Worm (Caenorhabditis elegans): ENCODE measurements around the gene F26F2.1.
A peak's percentile ranks its signal among the peaks of the same experiment; 100 is the strongest.
"Not testable (repeated sequence)": the region's sequence is repeated elsewhere in the genome, so short reads cannot be mapped to it uniquely, and the experiment has no call there.

The F26F2.1 gene

ce11 chrV:20594746-20595145 lies 33.1 kb upstream of the F26F2.1 start, which contains the start of gene F26F2.10:
Gene F26F2.10, minus strand, starts transcription at chrV:20594846.
- TF ChIP-seq ref-1 (GFP tag; conservative IDR thresholded peaks at IDR 0.05) (no peak), ztf-29 (GFP tag; IDR thresholded peaks at IDR 0.05) (no peak), cog-1 (tag; optimal IDR thresholded peaks at IDR 0.05) (no peak), flt-1 (GFP tag; IDR thresholded peaks at IDR 0.05) (no peak), ztf-23 (GFP tag; IDR thresholded peaks at IDR 0.05) (no peak), T22C8.4 (GFP tag; IDR thresholded peaks at IDR 0.05) (no peak), tab-1 (GFP tag; IDR thresholded peaks at IDR 0.05) (no peak), med-1 (GFP tag; optimal IDR thresholded peaks at IDR 0.05; ENCODE audit: insufficient read depth) (no peak), klf-2 (GFP tag; conservative IDR thresholded peaks at IDR 0.05) (no peak)

ce11 chrV:20580511-20581040 lies 18.9 kb upstream of the F26F2.1 start, which contains the start of gene F26F2.7:
Gene F26F2.7, plus strand, starts transcription at chrV:20580990.
- TF ChIP-seq cog-1 (tag; optimal IDR thresholded peaks at IDR 0.05) = peak; percentile 81
- TF ChIP-seq klf-2 (GFP tag; conservative IDR thresholded peaks at IDR 0.05) = no peak
- no peak for TF ChIP-seq T22C8.4 (GFP tag; IDR thresholded peaks at IDR 0.05)
- TF ChIP-seq ref-1 (GFP tag; conservative IDR thresholded peaks at IDR 0.05) = no peak
- TF ChIP-seq ztf-23 (GFP tag; IDR thresholded peaks at IDR 0.05) = peak; percentile 56; the same call in 1 of the 2 replicates
- TF ChIP-seq flt-1 (GFP tag; IDR thresholded peaks at IDR 0.05) = 0 out of 2 replicates have a peak, but pooled peaks have one; percentile 50
- TF ChIP-seq ztf-29 (GFP tag; IDR thresholded peaks at IDR 0.05) = no peak
- TF ChIP-seq med-1 (GFP tag; optimal IDR thresholded peaks at IDR 0.05; ENCODE audit: insufficient read depth) = no peak
- TF ChIP-seq tab-1 (GFP tag; IDR thresholded peaks at IDR 0.05) = peak; percentile 69; the same call in 1 of the 2 replicates

ce11 chrV:20579534-20579933 lies 17.8 kb upstream of the F26F2.1 start, which contains the start of gene F26F2.8:
Gene F26F2.8, plus strand, starts transcription at chrV:20579546.
- TF ChIP-seq ztf-29 (GFP tag; IDR thresholded peaks at IDR 0.05) (no peak), cog-1 (tag; optimal IDR thresholded peaks at IDR 0.05) (no peak), flt-1 (GFP tag; IDR thresholded peaks at IDR 0.05) (no peak), ztf-23 (GFP tag; IDR thresholded peaks at IDR 0.05) (no peak), tab-1 (GFP tag; IDR thresholded peaks at IDR 0.05) (no peak), klf-2 (GFP tag; conservative IDR thresholded peaks at IDR 0.05) (no peak), T22C8.4 (GFP tag; IDR thresholded peaks at IDR 0.05) (no peak), med-1 (GFP tag; optimal IDR thresholded peaks at IDR 0.05; ENCODE audit: insufficient read depth) (no peak), ref-1 (GFP tag; conservative IDR thresholded peaks at IDR 0.05) (no peak)

- TF ChIP-seq ref-1 (GFP tag; conservative IDR thresholded peaks at IDR 0.05) (no peak), T22C8.4 (GFP tag; IDR thresholded peaks at IDR 0.05) (no peak)
Observed at ce11 chrV:20574872-20575271, 13.2 kb upstream of the F26F2.1 start.

ce11 chrV:20574314-20574713 lies 12.6 kb upstream of the F26F2.1 start, which contains the start of gene clec-263:
Gene clec-263, plus strand, starts transcription at chrV:20574614.
- TF ChIP-seq med-1 (GFP tag; optimal IDR thresholded peaks at IDR 0.05; ENCODE audit: insufficient read depth) = no peak
- TF ChIP-seq klf-2 (GFP tag; conservative IDR thresholded peaks at IDR 0.05) = no peak
- TF ChIP-seq cog-1 (tag; optimal IDR thresholded peaks at IDR 0.05) = no peak
- no peak for TF ChIP-seq ztf-29 (GFP tag; IDR thresholded peaks at IDR 0.05)
- TF ChIP-seq ref-1 (GFP tag; conservative IDR thresholded peaks at IDR 0.05) = no peak
- no peak for TF ChIP-seq flt-1 (GFP tag; IDR thresholded peaks at IDR 0.05)
- TF ChIP-seq ztf-23 (GFP tag; IDR thresholded peaks at IDR 0.05) = no peak
- TF ChIP-seq T22C8.4 (GFP tag; IDR thresholded peaks at IDR 0.05) = no peak

- no peak for TF ChIP-seq ref-1 (GFP tag; conservative IDR thresholded peaks at IDR 0.05)
- TF ChIP-seq med-1 (GFP tag; optimal IDR thresholded peaks at IDR 0.05; ENCODE audit: insufficient read depth) = no peak
- TF ChIP-seq klf-2 (GFP tag; conservative IDR thresholded peaks at IDR 0.05) = no peak
- no peak for TF ChIP-seq tab-1 (GFP tag; IDR thresholded peaks at IDR 0.05)
- no peak for TF ChIP-seq ztf-23 (GFP tag; IDR thresholded peaks at IDR 0.05)
- no peak for TF ChIP-seq flt-1 (GFP tag; IDR thresholded peaks at IDR 0.05)
- no peak for TF ChIP-seq T22C8.4 (GFP tag; IDR thresholded peaks at IDR 0.05)
- TF ChIP-seq ztf-29 (GFP tag; IDR thresholded peaks at IDR 0.05) = no peak
- TF ChIP-seq cog-1 (tag; optimal IDR thresholded peaks at IDR 0.05) = no peak
Observed at ce11 chrV:20573392-20573791, 11.7 kb upstream of the F26F2.1 start, which contains the start of gene F26F2.5. Gene F26F2.5, plus strand, starts transcription at chrV:20573692.

ce11 chrV:20568995-20569394 lies 7.3 kb upstream of the F26F2.1 start, which contains the start of gene F26F2.4:
Gene F26F2.4, plus strand, starts transcription at chrV:20569295.
- not testable (repeated sequence) for TF ChIP-seq tab-1 (GFP tag; IDR thresholded peaks at IDR 0.05); ztf-29 (GFP tag; IDR thresholded peaks at IDR 0.05); ref-1 (GFP tag; conservative IDR thresholded peaks at IDR 0.05)

ce11 chrV:20566454-20566853 lies 4.8 kb upstream of the F26F2.1 start, which contains the start of gene F26F2.3:
Gene F26F2.3, minus strand, starts transcription at chrV:20566554.
- no peak for TF ChIP-seq ztf-29 (GFP tag; IDR thresholded peaks at IDR 0.05)
- no peak for TF ChIP-seq ref-1 (GFP tag; conservative IDR thresholded peaks at IDR 0.05)
- TF ChIP-seq T22C8.4 (GFP tag; IDR thresholded peaks at IDR 0.05) = no peak
- TF ChIP-seq cog-1 (tag; optimal IDR thresholded peaks at IDR 0.05) = no peak
- TF ChIP-seq tab-1 (GFP tag; IDR thresholded peaks at IDR 0.05) = no peak
- TF ChIP-seq med-1 (GFP tag; optimal IDR thresholded peaks at IDR 0.05; ENCODE audit: insufficient read depth) = no peak
- TF ChIP-seq flt-1 (GFP tag; IDR thresholded peaks at IDR 0.05) = no peak
- TF ChIP-seq ztf-23 (GFP tag; IDR thresholded peaks at IDR 0.05) = no peak
- no peak for TF ChIP-seq klf-2 (GFP tag; conservative IDR thresholded peaks at IDR 0.05)

- not testable (repeated sequence) for TF ChIP-seq flt-1 (GFP tag; IDR thresholded peaks at IDR 0.05); cog-1 (tag; optimal IDR thresholded peaks at IDR 0.05); klf-2 (GFP tag; conservative IDR thresholded peaks at IDR 0.05)
Observed at ce11 chrV:20564054-20564453, 2.4 kb upstream of the F26F2.1 start, which contains the start of gene F26F2.13. Gene F26F2.13, plus strand, starts transcription at chrV:20564354.

ce11 chrV:20558270-20558669 lies 3.4 kb downstream of the F26F2.1 start, which contains the start of gene abf-4:
Gene abf-4, minus strand, starts transcription at chrV:20558370.
- TF ChIP-seq tab-1 (GFP tag; IDR thresholded peaks at IDR 0.05) (no peak), ref-1 (GFP tag; conservative IDR thresholded peaks at IDR 0.05) (no peak), ztf-29 (GFP tag; IDR thresholded peaks at IDR 0.05) (no peak), T22C8.4 (GFP tag; IDR thresholded peaks at IDR 0.05) (no peak), med-1 (GFP tag; optimal IDR thresholded peaks at IDR 0.05; ENCODE audit: insufficient read depth) (no peak), klf-2 (GFP tag; conservative IDR thresholded peaks at IDR 0.05) (no peak), ztf-23 (GFP tag; IDR thresholded peaks at IDR 0.05) (no peak), cog-1 (tag; optimal IDR thresholded peaks at IDR 0.05) (no peak), flt-1 (GFP tag; IDR thresholded peaks at IDR 0.05) (no peak)
